Fruit fly (Drosophila melanogaster): ENCODE measurements around the gene CG13251.

CG13251 gene

DNA sequence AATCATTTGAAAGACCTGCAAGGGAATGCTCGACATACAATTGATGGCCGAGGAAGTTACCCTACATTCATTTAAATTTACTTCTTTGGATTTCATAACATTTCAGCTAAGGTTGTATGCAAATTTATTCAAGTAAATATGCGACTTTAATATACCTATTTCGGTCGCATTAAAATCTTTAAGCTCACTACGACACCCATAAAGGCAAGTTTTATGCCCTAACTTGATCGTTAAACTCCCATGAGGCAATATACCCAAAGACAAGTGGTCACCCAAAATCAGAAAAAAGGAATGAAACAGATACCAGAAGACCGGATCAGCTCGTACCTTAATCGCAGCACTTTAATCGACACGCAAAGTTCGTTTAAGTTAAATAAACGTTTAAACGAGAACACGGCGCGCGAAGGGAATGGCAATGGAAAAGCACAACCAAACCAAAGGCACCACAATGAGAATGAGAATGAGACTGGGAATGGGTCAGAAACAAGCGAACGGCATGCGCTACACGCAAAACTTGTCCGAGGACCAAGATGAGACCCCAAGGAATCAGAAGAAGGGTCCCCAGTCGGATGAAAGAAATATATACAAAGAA, 51.3 kb downstream of the CG13251 start (continued):
- TF ChIP-seq Ets21C (GFP tag; optimal IDR thresholded peaks at IDR 0.05) = no peak
- no peak for TF ChIP-seq fd59A (GFP tag; optimal IDR thresholded peaks at IDR 0.05)
- peak; percentile 41 for TF ChIP-seq Met (GFP tag; optimal IDR thresholded peaks at IDR 0.05)

DNA sequence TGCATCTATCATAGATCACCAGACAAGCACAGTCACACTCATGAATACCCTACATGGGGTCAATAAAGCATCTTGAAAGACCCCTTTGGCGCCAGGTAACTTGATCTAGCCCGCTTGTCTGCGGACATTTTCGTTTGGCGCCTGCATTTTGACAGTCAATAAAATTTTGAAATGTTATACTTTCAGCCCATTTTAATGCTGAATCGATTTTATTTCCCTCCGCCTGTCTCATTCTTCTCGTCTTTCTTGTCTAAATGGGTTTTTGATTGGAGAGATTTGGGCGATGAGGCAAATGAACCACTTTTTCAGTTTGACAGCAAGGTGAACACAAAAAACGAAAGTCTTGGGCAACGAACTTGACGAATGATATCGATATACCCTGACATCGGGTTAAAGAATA, 53.1 kb downstream of the CG13251 start:
- no peak for TF ChIP-seq dac (GFP tag; optimal IDR thresholded peaks at IDR 0.05)
- TF ChIP-seq CG11762 (GFP tag; optimal IDR thresholded peaks at IDR 0.05; ENCODE audit: insufficient read depth) = no peak
- TF ChIP-seq CG8319 (GFP tag; optimal IDR thresholded peaks at IDR 0.05) = no peak
- TF ChIP-seq fd85E (GFP tag; optimal IDR thresholded peaks at IDR 0.05) = no peak
- TF ChIP-seq CG10631 (GFP tag; optimal IDR thresholded peaks at IDR 0.05) = no peak
- TF ChIP-seq Eip93F (GFP tag; optimal IDR thresholded peaks at IDR 0.05) = no peak
- TF ChIP-seq esn (GFP tag; optimal IDR thresholded peaks at IDR 0.05) = no peak
- no peak for TF ChIP-seq Blimp-1 (GFP tag; optimal IDR thresholded peaks at IDR 0.05)
- no peak for TF ChIP-seq Sox15 (GFP tag; optimal IDR thresholded peaks at IDR 0.05)
- no peak for TF ChIP-seq CG11294 (GFP tag; IDR thresholded peaks at IDR 0.05)
- no peak for TF ChIP-seq pdm3 (GFP tag; optimal IDR thresholded peaks at IDR 0.05)
- no peak for TF ChIP-seq Met (GFP tag; optimal IDR thresholded peaks at IDR 0.05)
- no peak for TF ChIP-seq CG11902 (GFP tag; optimal IDR thresholded peaks at IDR 0.05)
- no peak for TF ChIP-seq spab (GFP tag; optimal IDR thresholded peaks at IDR 0.05)
- no peak for TF ChIP-seq CG6163 (GFP tag; IDR thresholded peaks at IDR 0.05)
- no peak for TF ChIP-seq CG6276 (GFP tag; optimal IDR thresholded peaks at IDR 0.05)
